Fruit fly (Drosophila melanogaster): ENCODE results near the gene CG2162.

The CG2162 gene

dm6 chr3L:3046325-3047156 is 11.5 kb downstream of the CG2162 start, which contains the start of the genes scramb2 and Sk2 (continued):
- TF ChIP-seq CG2678 (tag; optimal IDR thresholded peaks at IDR 0.05): peak; percentile 97
- peak; percentile 86 for TF ChIP-seq CG31224 (GFP tag; IDR thresholded peaks at IDR 0.05)
- peak; percentile 91 for TF ChIP-seq CG4707 (GFP tag; optimal IDR thresholded peaks at IDR 0.05)
- TF ChIP-seq tna (GFP tag; IDR thresholded peaks at IDR 0.05; ENCODE audit: partially characterized antibody): no peak; the same call in 1 of the 2 replicates
- TF ChIP-seq CG13123 (GFP tag; optimal IDR thresholded peaks at IDR 0.05): peak; percentile 81
- peak; percentile 88 for TF ChIP-seq YL-1 (GFP tag; optimal IDR thresholded peaks at IDR 0.05)
- TF ChIP-seq en (GFP tag; optimal IDR thresholded peaks at IDR 0.05): peak; percentile 55
- TF ChIP-seq CG7928 (GFP tag; optimal IDR thresholded peaks at IDR 0.05): peak; percentile 73
- peak; percentile 86 for TF ChIP-seq schlank (tag; optimal IDR thresholded peaks at IDR 0.05)
- TF ChIP-seq Sry-δ (GFP tag; optimal IDR thresholded peaks at IDR 0.05): peak; percentile 43
- TF ChIP-seq CG30403 (GFP tag; optimal IDR thresholded peaks at IDR 0.05): peak; percentile 94
- peak; percentile 92 for TF ChIP-seq CG15011 (GFP tag; optimal IDR thresholded peaks at IDR 0.05)
- peak; percentile 94 for TF ChIP-seq CoRest (tag; optimal IDR thresholded peaks at IDR 0.05)
- peak; percentile 95 for TF ChIP-seq CG17361 (GFP tag; IDR thresholded peaks at IDR 0.05)
- TF ChIP-seq ap (GFP tag; IDR thresholded peaks at IDR 0.05): peak; percentile 94
- TF ChIP-seq chif (GFP tag; optimal IDR thresholded peaks at IDR 0.05): peak; percentile 77 to 89
- peak; percentile 93 for TF ChIP-seq otp (GFP tag; IDR thresholded peaks at IDR 0.05)
- peak; percentile 87 for TF ChIP-seq slp2 (GFP tag; optimal IDR thresholded peaks at IDR 0.05)
- peak; percentile 89 for TF ChIP-seq rib (GFP tag; IDR thresholded peaks at IDR 0.05)
- no peak for TF ChIP-seq vnd (GFP tag; IDR thresholded peaks at IDR 0.05; ENCODE audit: partially characterized antibody)
- TF ChIP-seq unc-4 (GFP tag; IDR thresholded peaks at IDR 0.05; ENCODE audit: partially characterized antibody): no peak
- TF ChIP-seq twi (tag; optimal IDR thresholded peaks at IDR 0.05): peak; percentile 86
- peak; percentile 93 for TF ChIP-seq lbe (GFP tag; optimal IDR thresholded peaks at IDR 0.05)
- peak; percentile 94 for TF ChIP-seq Hsf (GFP tag; optimal IDR thresholded peaks at IDR 0.05)
- TF ChIP-seq CG15601 (tag; optimal IDR thresholded peaks at IDR 0.05): peak; percentile 88
- TF ChIP-seq CG11504 (tag; optimal IDR thresholded peaks at IDR 0.05): peak; percentile 95
- TF ChIP-seq sc (optimal IDR thresholded peaks at IDR 0.05): no peak
- peak; percentile 92 for TF ChIP-seq sc (GFP tag; optimal IDR thresholded peaks at IDR 0.05)

- TF ChIP-seq CG8478 (optimal IDR thresholded peaks at IDR 0.05) (peak; percentile 63), CG31365 (tag; optimal IDR thresholded peaks at IDR 0.05) (no peak), Med (GFP tag) (peak; percentile 53), CG12744 (GFP tag; optimal IDR thresholded peaks at IDR 0.05) (no peak), CG4328 (GFP tag; optimal IDR thresholded peaks at IDR 0.05) (no peak)
These were observed 13.7 kb downstream of the CG2162 start for dm6 chr3L:3048647-3049046.

- TF ChIP-seq CG17568 (GFP tag; optimal IDR thresholded peaks at IDR 0.05) (no peak), CoRest (tag; optimal IDR thresholded peaks at IDR 0.05) (peak; percentile 47), gcm2 (GFP tag; optimal IDR thresholded peaks at IDR 0.05) (no peak), gfzf (GFP tag; optimal IDR thresholded peaks at IDR 0.05) (peak; percentile 79), twi (tag; optimal IDR thresholded peaks at IDR 0.05) (no peak), ftz-f1 (GFP tag; optimal IDR thresholded peaks at IDR 0.05) (no peak), odd (GFP tag; optimal IDR thresholded peaks at IDR 0.05) (no peak), CG1603 (tag; optimal IDR thresholded peaks at IDR 0.05) (peak; percentile 2), MBD-R2 (GFP tag; IDR thresholded peaks at IDR 0.05) (peak; percentile 64), CG30020 (tag; optimal IDR thresholded peaks at IDR 0.05) (no peak), esg (GFP tag; conservative IDR thresholded peaks at IDR 0.05) (no peak), wor (GFP tag; IDR thresholded peaks at IDR 0.05) (no peak), fru (optimal IDR thresholded peaks at IDR 0.05) (no peak), CG32772 (GFP tag; IDR thresholded peaks at IDR 0.05) (peak; percentile 53; the same call in 1 of the 2 replicates), CG4424 (GFP tag; optimal IDR thresholded peaks at IDR 0.05) (no peak), cwo (GFP tag; optimal IDR thresholded peaks at IDR 0.05) (no peak), ham (GFP tag; IDR thresholded peaks at IDR 0.05) (no peak), Dad (GFP tag; optimal IDR thresholded peaks at IDR 0.05) (no peak)
These were observed 15.2 kb downstream of the CG2162 start, which contains the start of gene CG32485 for dm6 chr3L:3050185-3050584. CG32485 (plus strand) TSS chr3L:3050323.
